Fruit fly (Drosophila melanogaster) whole organism, adult: Measurements from ENCODE around the gene Arl2.

Experiments used
- CG11617 ChIP-seq: fragments of 200-800 bp; sonication (Bioruptor generic); optimal IDR thresholded peaks from 2 replicates; lab custom pipeline; 2017; ENCODE audit warnings: mild to moderate bottlenecking, missing biosample characterization, missing genetic modification reagents, missing genetic modification characterization
- CG12768 ChIP-seq: fragments of 200-800 bp; sonication (Bioruptor generic); optimal IDR thresholded peaks from 2 replicates; lab custom pipeline; 2017; ENCODE audit warnings: missing biosample characterization, missing genetic modification characterization, mild to moderate bottlenecking, moderate library complexity, missing genetic modification reagents
- CG14711 ChIP-seq: fragments of 200-800 bp; sonication (Bioruptor generic); optimal IDR thresholded peaks from 2 replicates; lab custom pipeline; 2018; ENCODE audit warnings: missing biosample characterization, mild to moderate bottlenecking, missing genetic modification characterization, moderate library complexity
- CG1620 ChIP-seq: fragments of 200-800 bp; sonication (Bioruptor generic); optimal IDR thresholded peaks from 2 replicates; lab custom pipeline; 2016; ENCODE audit warnings: missing biosample characterization, missing genetic modification characterization
- CG33017 ChIP-seq: fragments of 200-800 bp; sonication (Bioruptor generic); optimal IDR thresholded peaks from 2 replicates; lab custom pipeline; 2018; ENCODE audit warnings: missing biosample characterization, mild to moderate bottlenecking, missing genetic modification characterization, moderate library complexity
- CG5204 ChIP-seq: fragments of 200-800 bp; sonication (Bioruptor generic); optimal IDR thresholded peaks from 2 replicates; lab custom pipeline; 2016; ENCODE audit warnings: missing biosample characterization, missing genetic modification characterization
- CG7045 ChIP-seq: fragments of 200-800 bp; sonication (Bioruptor generic); optimal IDR thresholded peaks from 2 replicates; lab custom pipeline; 2017; ENCODE audit warnings: missing biosample characterization, mild to moderate bottlenecking, missing genetic modification characterization
- CG7101 ChIP-seq: fragments of 200-800 bp; sonication (Bioruptor generic); optimal IDR thresholded peaks from 2 replicates; lab custom pipeline; 2018; ENCODE audit warnings: missing biosample characterization, mild to moderate bottlenecking, missing genetic modification characterization, moderate library complexity
- Clk ChIP-seq: fragments of 200-800 bp; sonication (Bioruptor generic); optimal IDR thresholded peaks from 2 replicates; lab custom pipeline; 2017; ENCODE audit warnings: missing biosample characterization, missing genetic modification characterization
- Crg-1 ChIP-seq: fragments of 200-800 bp; sonication (Bioruptor generic); optimal IDR thresholded peaks from 2 replicates; lab custom pipeline; 2016; ENCODE audit warnings: missing biosample characterization, missing genetic modification characterization
- Mnt ChIP-seq: fragments of 200-800 bp; sonication (Bioruptor generic); optimal IDR thresholded peaks from 2 replicates; lab custom pipeline; 2016; ENCODE audit warnings: missing biosample characterization, mild to moderate bottlenecking, missing genetic modification characterization
- bab1 ChIP-seq: fragments of 200-800 bp; sonication (Bioruptor generic); optimal IDR thresholded peaks from 3 replicates; lab custom pipeline; 2019; ENCODE audit warnings: missing biosample characterization, mild to moderate bottlenecking, missing genetic modification characterization, moderate library complexity
- cic ChIP-seq: fragments of 200-800 bp; sonication (Bioruptor generic); optimal IDR thresholded peaks from 2 replicates; lab custom pipeline; 2017; ENCODE audit warnings: missing biosample characterization, mild to moderate bottlenecking, missing genetic modification characterization, moderate library complexity
- cnc ChIP-seq, 2 experiments: fragments of >200 bp; optimal IDR thresholded peaks; 2 replicates each; lab custom pipeline; 2017
- kay ChIP-seq: fragments of 200-800 bp; sonication (Bioruptor generic); peaks from one replicate; lab custom pipeline; 2016; ENCODE audit warnings: missing biosample characterization, missing genetic modification characterization, borderline replicate concordance
- ovo ChIP-seq: fragments of 200-800 bp; sonication (Bioruptor generic); optimal IDR thresholded peaks from 2 replicates; lab custom pipeline; 2016; ENCODE audit warnings: missing biosample characterization, missing genetic modification characterization
- pad ChIP-seq: fragments of 200-800 bp; sonication (Bioruptor generic); optimal IDR thresholded peaks from 3 replicates; lab custom pipeline; 2017; ENCODE audit warnings: missing biosample characterization, missing genetic modification characterization, mild to moderate bottlenecking, moderate library complexity, missing genetic modification reagents
- tj ChIP-seq: fragments of 200-800 bp; sonication (Bioruptor generic); optimal IDR thresholded peaks from 3 replicates; lab custom pipeline; 2017; ENCODE audit warnings: missing biosample characterization, mild to moderate bottlenecking, missing genetic modification characterization, moderate library complexity
- toe ChIP-seq: fragments of 200-800 bp; sonication (Bioruptor generic); optimal IDR thresholded peaks from 2 replicates; lab custom pipeline; 2016; ENCODE audit warnings: missing biosample characterization, missing genetic modification characterization

Gene Arl2

DNA sequence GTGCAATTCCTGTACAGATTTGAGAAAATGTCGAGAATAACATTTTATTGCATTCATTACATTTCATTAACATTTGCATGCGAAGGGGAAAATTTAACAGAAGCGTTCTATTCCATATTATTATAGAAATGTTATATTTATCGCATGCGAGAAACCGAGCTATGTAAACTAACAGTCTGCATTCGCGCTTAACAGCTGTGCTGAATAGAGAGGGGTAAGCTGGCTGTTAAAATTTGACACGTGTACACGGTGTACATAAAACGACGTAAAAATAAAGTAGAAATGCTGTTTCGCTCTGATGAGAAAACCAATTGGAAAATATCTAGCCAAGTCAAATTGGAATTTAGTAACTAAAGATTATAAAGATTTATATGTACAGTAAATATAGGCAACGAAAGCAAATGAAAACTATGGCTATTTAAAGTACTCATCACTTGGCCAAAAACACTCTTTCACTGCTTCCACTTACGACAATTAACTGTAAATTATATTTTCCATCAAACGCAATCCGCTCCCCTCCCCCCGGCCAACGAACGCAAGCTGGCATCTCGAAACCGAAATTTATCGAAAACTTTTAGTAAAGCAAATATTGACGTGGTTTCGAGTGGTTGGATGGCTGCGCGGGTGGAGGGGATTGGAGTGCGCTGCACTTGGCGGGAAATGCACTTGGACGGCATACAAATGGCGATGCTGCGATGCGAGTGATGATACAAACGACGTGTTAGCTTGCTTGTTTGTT is 34.5 kb upstream of the Arl2 start:
- TF ChIP-seq pad (GFP tag; lab: Kevin White, UChicago) (peak; percentile 99), CG12768 (GFP tag; lab: Kevin White, UChicago) (peak; percentile 2), cic (GFP tag; lab: Kevin White, UChicago) (no peak)

DNA sequence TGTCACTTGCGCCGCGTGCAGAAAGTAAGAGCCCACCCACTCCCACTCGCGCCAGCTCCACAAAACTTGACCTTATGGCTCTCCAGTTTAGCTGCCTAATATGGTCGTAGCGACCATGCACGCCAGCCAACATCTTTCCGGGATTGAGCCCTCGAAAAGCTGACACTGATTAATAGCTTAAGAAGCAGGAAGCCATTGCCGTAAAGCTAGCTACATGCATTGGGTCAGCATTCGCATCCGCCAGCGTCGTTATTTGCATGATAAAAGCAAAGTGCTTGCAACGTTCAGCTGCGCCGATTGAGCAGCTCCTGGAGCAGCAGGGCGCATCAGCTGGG is 34.0 kb upstream of the Arl2 start:
- TF ChIP-seq pad (GFP tag; lab: Kevin White, UChicago): no peak
- no peak for TF ChIP-seq toe (GFP tag; lab: Kevin White, UChicago)
- no peak for TF ChIP-seq Crg-1 (GFP tag; lab: Kevin White, UChicago)
- no peak for TF ChIP-seq tj (GFP tag; lab: Kevin White, UChicago)

DNA sequence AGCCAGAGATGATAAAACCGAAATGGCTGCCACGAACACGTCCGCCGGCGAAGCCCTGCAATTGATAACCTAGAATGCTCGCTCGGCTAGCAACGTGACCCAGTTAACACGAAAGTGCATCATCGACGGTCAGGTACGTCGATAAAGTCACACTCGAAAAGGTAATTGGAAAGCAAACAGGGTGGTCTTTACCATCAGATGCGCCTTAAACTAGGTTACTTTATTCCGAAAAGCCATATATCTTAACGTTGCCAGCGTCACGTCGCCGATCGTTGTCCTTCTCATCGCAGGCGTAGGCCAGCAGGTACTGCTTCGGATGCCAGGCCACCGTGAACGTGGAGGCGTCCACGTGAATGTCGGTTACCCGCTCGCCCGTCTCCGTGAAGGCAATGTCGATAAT is 33.6 kb upstream of the Arl2 start:
- TF ChIP-seq ovo (no peak), CG33017 (tag; lab: Kevin White, UChicago) (no peak), Crg-1 (GFP tag; lab: Kevin White, UChicago) (no peak), kay (GFP tag; lab: Kevin White, UChicago) (no peak), Clk (GFP tag; lab: Kevin White, UChicago) (no peak), CG11617 (GFP tag; lab: Kevin White, UChicago) (no peak), CG14711 (no peak), bab1 (GFP tag; lab: Kevin White, UChicago) (no peak), cnc (optimal IDR thresholded peaks at IDR 0.05; lab: Kevin White, UChicago) (no peak), CG12768 (GFP tag; lab: Kevin White, UChicago) (no peak), CG7045 (GFP tag; lab: Kevin White, UChicago) (no peak), cic (GFP tag; lab: Kevin White, UChicago) (no peak)

DNA sequence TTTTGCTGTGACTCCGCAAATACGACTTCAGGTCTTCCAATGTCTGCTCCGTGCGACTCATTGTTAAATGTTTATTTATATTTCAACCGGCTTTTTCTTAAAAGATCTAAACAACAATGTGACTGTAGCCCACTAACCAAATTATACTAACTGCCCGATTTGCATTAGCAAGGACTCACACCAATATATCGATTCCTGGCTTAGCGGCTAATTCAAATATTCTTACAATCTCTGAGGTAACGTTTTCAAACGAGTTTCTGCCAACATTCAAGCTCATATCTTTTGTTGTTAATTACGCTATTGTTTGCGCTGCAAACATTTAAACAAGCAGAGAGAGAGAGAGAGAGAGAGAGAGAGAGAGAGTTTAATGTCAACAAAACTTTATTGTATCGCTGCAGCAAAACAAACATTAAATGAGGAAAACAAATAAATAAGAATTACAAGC is 32.4 kb upstream of the Arl2 start, which contains the start of gene tex:
Gene tex (minus strand): TSS at position 131 of the 445 bp plus-strand sequence.
- TF ChIP-seq cic (GFP tag; lab: Kevin White, UChicago): peak; percentile 24
- TF ChIP-seq CG5204 (GFP tag; lab: Kevin White, UChicago): no peak

DNA sequence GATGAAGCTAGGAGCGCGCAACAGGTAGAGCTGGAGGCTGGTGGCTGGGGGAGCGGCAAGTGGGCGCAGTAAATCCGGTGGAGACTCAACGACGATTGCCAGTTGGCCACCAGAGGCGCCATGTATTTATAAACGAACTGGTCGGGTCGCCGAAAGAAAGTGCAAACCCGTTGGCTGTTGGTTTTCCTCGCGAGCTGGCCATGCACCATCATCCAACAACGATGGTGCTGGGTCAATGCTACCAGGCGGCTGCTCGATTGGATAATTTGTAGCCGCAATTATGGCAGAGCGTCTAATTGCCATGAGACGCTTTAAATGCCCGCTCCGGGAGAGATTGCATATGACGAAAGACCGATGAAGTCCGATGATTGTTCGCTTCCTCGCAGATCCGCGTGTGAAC is 30.2 kb upstream of the Arl2 start, which contains the start of gene CG11693:
Gene CG11693 (minus strand): TSS at position 101 of the 400 bp plus-strand sequence.
- TF ChIP-seq CG11617 (GFP tag; lab: Kevin White, UChicago) (no peak), cic (GFP tag; lab: Kevin White, UChicago) (no peak), CG14711 (no peak), CG7045 (GFP tag; lab: Kevin White, UChicago) (no peak), CG12768 (GFP tag; lab: Kevin White, UChicago) (no peak), kay (GFP tag; lab: Kevin White, UChicago) (no peak), pad (GFP tag; lab: Kevin White, UChicago) (no peak), tj (GFP tag; lab: Kevin White, UChicago) (no peak), CG1620 (GFP tag; lab: Kevin White, UChicago) (no peak)

DNA sequence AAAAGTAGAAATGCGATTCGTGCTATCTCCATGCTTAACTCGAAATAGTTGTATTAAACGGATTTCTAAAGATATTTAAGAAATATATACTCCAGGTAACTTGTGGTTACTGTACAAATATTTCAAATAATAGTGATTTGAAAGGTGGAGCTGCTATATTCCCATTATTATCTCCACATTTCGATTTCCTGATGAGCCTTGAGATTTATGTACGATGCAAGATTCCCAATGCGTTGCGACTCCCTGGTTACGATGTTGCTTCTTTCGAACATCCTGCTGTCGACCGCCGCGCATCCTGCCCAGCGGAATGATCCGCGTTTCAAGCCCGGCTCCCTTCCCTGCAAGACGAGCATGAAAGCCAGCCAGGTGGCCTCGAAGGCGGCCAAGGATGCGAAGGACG is 28.9 kb upstream of the Arl2 start, which contains the start of the genes CG11694 and CG11698:
Gene CG11694 (minus strand): TSS at position 101 of the 400 bp plus-strand sequence.
Gene CG11698 (plus strand): TSS at position 152 of the 400 bp plus-strand sequence.
- no peak for TF ChIP-seq ovo
- TF ChIP-seq CG7101: no peak
- TF ChIP-seq pad (GFP tag; lab: Kevin White, UChicago): no peak
- no peak for TF ChIP-seq cnc (optimal IDR thresholded peaks at IDR 0.05; lab: Kevin White, UChicago)
- TF ChIP-seq CG33017 (tag; lab: Kevin White, UChicago): no peak
- no peak for TF ChIP-seq Mnt (GFP tag; lab: Kevin White, UChicago)

DNA sequence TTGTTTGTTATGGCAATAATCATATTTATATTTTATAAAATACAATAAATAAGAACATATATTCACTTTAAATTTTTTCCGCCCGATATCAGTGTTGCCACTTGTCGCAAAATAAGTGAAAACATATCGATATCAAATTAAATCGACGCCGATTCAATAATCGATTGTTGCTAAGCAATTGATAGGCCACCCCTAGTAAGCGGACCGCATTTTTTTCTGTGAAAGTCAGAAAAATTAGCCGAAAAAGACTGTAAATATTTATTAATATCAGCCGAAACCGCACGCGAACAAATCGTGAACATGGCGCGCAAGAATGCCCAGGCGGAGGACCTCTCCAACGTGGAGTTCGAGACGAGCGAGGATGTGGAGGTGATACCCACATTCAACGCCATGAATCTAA is 27.9 kb upstream of the Arl2 start, which contains the start of gene CG7483:
Gene CG7483 (plus strand): TSS at position 171 of the 400 bp plus-strand sequence.
- TF ChIP-seq CG11617 (GFP tag; lab: Kevin White, UChicago) (no peak), tj (GFP tag; lab: Kevin White, UChicago) (no peak), Mnt (GFP tag; lab: Kevin White, UChicago) (peak; percentile 17), bab1 (GFP tag; lab: Kevin White, UChicago) (peak; percentile 57), CG5204 (GFP tag; lab: Kevin White, UChicago) (no peak), cic (GFP tag; lab: Kevin White, UChicago) (no peak), ovo (no peak), kay (GFP tag; lab: Kevin White, UChicago) (no peak), CG33017 (tag; lab: Kevin White, UChicago) (no peak), pad (GFP tag; lab: Kevin White, UChicago) (no peak), CG1620 (GFP tag; lab: Kevin White, UChicago) (no peak), CG14711 (peak; percentile 72)
